Fruit fly (Drosophila melanogaster) whole organism, prepupa: ENCODE measurements around the gene ScsbetaA.

Experiments
- CG16779 ChIP-seq: fragments of 200-800 bp; sonication (Bioruptor generic); optimal IDR thresholded peaks from 3 replicates; lab custom pipeline; 2017; ENCODE audit warnings: missing biosample characterization, mild to moderate bottlenecking, missing genetic modification characterization
- CG32006 ChIP-seq: fragments of 200-800 bp; sonication (Bioruptor generic); optimal IDR thresholded peaks from 3 replicates; lab custom pipeline; 2017; ENCODE audit warnings: missing biosample characterization, mild to moderate bottlenecking, missing genetic modification characterization
- spab ChIP-seq: fragments of 200-800 bp; sonication (Bioruptor generic); optimal IDR thresholded peaks from 2 replicates; lab custom pipeline; 2017; ENCODE audit warnings: missing biosample characterization, mild to moderate bottlenecking, missing genetic modification characterization, missing genetic modification reagents

DNA sequence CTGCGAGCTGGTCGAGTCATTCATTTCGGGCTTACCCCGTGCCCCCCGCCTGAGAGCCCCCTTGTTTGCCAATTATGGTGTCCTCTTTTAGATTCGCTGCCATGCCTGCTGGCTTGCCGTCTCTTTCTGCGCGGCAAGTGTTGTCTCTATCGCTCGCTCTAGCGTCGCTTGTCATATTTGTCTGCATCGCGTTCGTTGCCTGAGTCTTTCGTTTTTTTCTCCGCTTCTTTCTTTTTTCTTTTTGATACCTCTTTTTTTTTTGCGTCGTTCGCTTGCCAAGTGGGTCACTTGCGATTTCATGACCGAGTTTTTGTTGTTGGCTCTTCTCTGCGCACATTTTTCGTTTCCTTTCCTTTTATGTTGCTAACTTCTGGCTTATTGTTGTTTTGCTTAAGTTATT lies 33.3 kb downstream of the ScsbetaA start:
- TF ChIP-seq CG32006 (peak; percentile 41), spab (peak; percentile 9), CG16779 (peak; percentile 50)
